Worm (Caenorhabditis elegans): ENCODE data around the gene mon-2.
A peak's percentile ranks its signal among the peaks of the same experiment; 100 is the strongest.

Gene mon-2

ce11 chrIV:12096479-12096878, at the start of gene mon-2:
Gene mon-2, plus strand, starts transcription at chrIV:12096779.
- TF ChIP-seq nhr-12 (tag; optimal IDR thresholded peaks at IDR 0.05) (no peak), ceh-43 (GFP tag; optimal IDR thresholded peaks at IDR 0.05) (no peak), nhr-237 (tag; optimal IDR thresholded peaks at IDR 0.05) (no peak), bed-3 (GFP tag; optimal IDR thresholded peaks at IDR 0.05) (no peak), elt-1 (tag; optimal IDR thresholded peaks at IDR 0.05; ENCODE audit: borderline replicate concordance, insufficient read depth) (no peak), unc-39 (tag; optimal IDR thresholded peaks at IDR 0.05) (no peak), flh-1 (GFP tag; optimal IDR thresholded peaks at IDR 0.05) (no peak), M03D4.4 (tag; optimal IDR thresholded peaks at IDR 0.05) (no peak), hlh-1 (tag; optimal IDR thresholded peaks at IDR 0.05) (no peak), lsy-2 (tag; optimal IDR thresholded peaks at IDR 0.05) (no peak), mab-5 (tag; optimal IDR thresholded peaks at IDR 0.05) (no peak), sem-2 (GFP tag; optimal IDR thresholded peaks at IDR 0.05) (no peak), tbx-8 (GFP tag; optimal IDR thresholded peaks at IDR 0.05) (no peak), lin-13 (tag; optimal IDR thresholded peaks at IDR 0.05) (no peak)

DNA sequence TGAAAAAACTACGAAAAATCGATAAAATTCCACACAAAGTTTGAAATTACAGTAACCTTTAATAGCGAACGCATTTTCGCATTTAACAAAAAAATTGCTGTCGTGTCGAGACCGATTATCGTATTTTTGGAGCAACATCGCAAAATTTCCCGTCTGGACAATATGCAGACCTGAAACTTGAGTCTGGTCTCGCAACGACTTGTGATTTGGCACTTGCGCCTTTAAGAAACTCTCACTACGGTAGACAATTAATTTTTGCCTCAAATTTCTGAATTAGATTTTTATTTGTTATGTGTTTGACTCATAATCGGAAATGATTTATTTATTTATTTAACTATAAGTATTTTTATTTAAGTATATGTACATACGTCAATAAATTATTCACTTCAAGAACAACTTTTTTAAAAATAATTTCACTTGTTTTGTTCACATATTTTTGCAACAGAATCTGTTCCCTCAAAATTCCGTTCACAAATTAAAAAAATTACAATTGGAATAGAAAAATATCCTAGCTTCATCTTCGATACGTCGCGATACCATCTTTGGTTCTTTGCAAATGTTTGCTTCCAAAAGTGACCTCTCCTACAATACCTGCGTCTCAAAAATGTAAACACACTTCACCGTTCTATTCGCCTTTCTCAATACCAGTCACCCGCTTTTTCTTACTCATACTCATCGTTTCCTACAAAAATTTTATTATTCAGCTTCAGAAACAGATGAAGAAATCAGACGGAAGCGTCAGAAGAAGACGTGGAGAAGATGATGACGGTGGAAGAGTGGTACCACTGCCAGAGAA, 48.8 kb upstream of the mon-2 start, which contains the start of gene T12G3.4:
Gene T12G3.4, plus strand, starts transcription at position 705 of the 796 bp plus-strand sequence.
- TF ChIP-seq pha-4 (tag; optimal IDR thresholded peaks at IDR 0.05) (peak; percentile 57), drap-1 (GFP tag; optimal IDR thresholded peaks at IDR 0.05) (no peak)

- TF ChIP-seq lsy-2 (tag; optimal IDR thresholded peaks at IDR 0.05) (peak; percentile 44), zip-8 (tag; optimal IDR thresholded peaks at IDR 0.05) (no peak), elt-1 (tag; optimal IDR thresholded peaks at IDR 0.05; ENCODE audit: borderline replicate concordance, insufficient read depth) (no peak), M03D4.4 (tag; optimal IDR thresholded peaks at IDR 0.05) (peak; percentile 6), nhr-12 (tag; optimal IDR thresholded peaks at IDR 0.05) (no peak), unc-62 (GFP tag; optimal IDR thresholded peaks at IDR 0.05) (no peak)
Measured at ce11 chrIV:12051049-12051792, 45.4 kb upstream of the mon-2 start, which contains the start of the genes bre-5 and spt-5. Gene bre-5, minus strand, starts transcription at chrIV:12051215. Gene spt-5, plus strand, starts transcription at chrIV:12051491.

ce11 chrIV:12052461-12052860, 44.1 kb upstream of the mon-2 start:
- TF ChIP-seq nhr-28 (tag; optimal IDR thresholded peaks at IDR 0.05) (no peak), sptf-1 (tag; optimal IDR thresholded peaks at IDR 0.05) (no peak), lsy-2 (tag; optimal IDR thresholded peaks at IDR 0.05) (no peak), ham-2 (GFP tag; optimal IDR thresholded peaks at IDR 0.05) (no peak), pha-4 (tag; optimal IDR thresholded peaks at IDR 0.05) (no peak), tbx-8 (GFP tag; optimal IDR thresholded peaks at IDR 0.05) (no peak), unc-120 (tag; optimal IDR thresholded peaks at IDR 0.05; ENCODE audit: poor library complexity, severe bottlenecking) (no peak)

DNA sequence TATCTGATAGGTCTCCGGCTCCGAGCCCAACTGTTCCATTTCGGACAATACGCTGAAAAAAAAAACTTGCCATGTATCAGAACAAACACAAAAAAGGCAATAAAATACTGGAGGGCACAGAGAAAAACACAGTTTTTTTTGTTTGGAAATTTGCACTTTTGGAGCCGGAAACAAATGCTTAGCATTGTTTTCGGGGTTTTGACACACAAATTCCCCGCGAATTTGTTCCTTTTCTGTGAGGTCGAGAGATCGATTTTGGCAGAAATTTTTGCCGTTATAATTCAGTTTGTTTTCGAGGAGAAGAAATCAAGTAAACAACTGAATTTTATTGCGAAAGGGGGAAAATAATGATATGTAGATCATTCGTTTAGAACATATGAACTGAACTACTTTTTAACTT, 40.0 kb upstream of the mon-2 start, which contains the start of gene K08E4.2:
Gene K08E4.2, minus strand, starts transcription at position 54 of the 400 bp plus-strand sequence.
- TF ChIP-seq sptf-1 (tag; optimal IDR thresholded peaks at IDR 0.05): no peak
- no peak for TF ChIP-seq tbx-8 (GFP tag; optimal IDR thresholded peaks at IDR 0.05)
- no peak for TF ChIP-seq ceh-39 (tag; optimal IDR thresholded peaks at IDR 0.05)

- peak; percentile 77 for TF ChIP-seq unc-62 (GFP tag; optimal IDR thresholded peaks at IDR 0.05)
- TF ChIP-seq nhr-12 (tag; optimal IDR thresholded peaks at IDR 0.05): no peak
- peak; percentile 30 for TF ChIP-seq hlh-1 (tag; optimal IDR thresholded peaks at IDR 0.05)
- TF ChIP-seq unc-120 (tag; optimal IDR thresholded peaks at IDR 0.05; ENCODE audit: poor library complexity, severe bottlenecking): peak; percentile 18
- no peak for TF ChIP-seq ham-2 (GFP tag; optimal IDR thresholded peaks at IDR 0.05)
Measured at ce11 chrIV:12057508-12057907, 39.1 kb upstream of the mon-2 start, which contains the start of gene K08E4.3. Gene K08E4.3, plus strand, starts transcription at chrIV:12057742.

DNA sequence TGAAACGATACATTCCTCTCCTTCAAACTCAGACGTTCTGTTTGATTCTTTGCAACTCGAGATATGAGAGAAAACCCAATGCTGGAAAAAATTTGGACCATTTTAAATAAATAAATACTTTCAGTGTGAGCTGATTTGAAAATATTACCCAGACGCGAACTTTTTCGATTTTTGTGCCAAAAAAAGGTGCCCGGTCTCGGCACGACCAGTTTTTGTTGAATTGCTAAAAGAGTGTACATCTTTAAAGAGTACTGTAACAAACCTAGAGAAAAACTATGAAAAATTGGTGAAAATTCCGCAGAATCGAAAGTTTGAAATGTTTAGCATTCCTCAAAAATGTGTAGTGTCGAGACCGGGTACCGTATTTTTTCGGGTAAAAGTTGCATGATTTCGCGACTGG, 35.4 kb upstream of the mon-2 start, which contains the start of gene K08E4.8:
Gene K08E4.8, minus strand, starts transcription at position 101 of the 400 bp plus-strand sequence.
- TF ChIP-seq flh-1 (GFP tag; optimal IDR thresholded peaks at IDR 0.05): no peak
- TF ChIP-seq unc-39 (tag; optimal IDR thresholded peaks at IDR 0.05): no peak
- no peak for TF ChIP-seq bed-3 (GFP tag; optimal IDR thresholded peaks at IDR 0.05)
- TF ChIP-seq ceh-83 (GFP tag; optimal IDR thresholded peaks at IDR 0.05): no peak
- no peak for TF ChIP-seq snpc-4 (tag; optimal IDR thresholded peaks at IDR 0.05)
- no peak for TF ChIP-seq nhr-12 (tag; optimal IDR thresholded peaks at IDR 0.05)
- TF ChIP-seq lin-13 (tag; optimal IDR thresholded peaks at IDR 0.05): no peak
- no peak for TF ChIP-seq blmp-1 (tag; optimal IDR thresholded peaks at IDR 0.05)
- TF ChIP-seq sem-2 (GFP tag; optimal IDR thresholded peaks at IDR 0.05): no peak
- no peak for TF ChIP-seq ceh-43 (GFP tag; optimal IDR thresholded peaks at IDR 0.05)
- TF ChIP-seq unc-120 (tag; optimal IDR thresholded peaks at IDR 0.05; ENCODE audit: poor library complexity, severe bottlenecking): no peak
- no peak for TF ChIP-seq hlh-1 (tag; optimal IDR thresholded peaks at IDR 0.05)
- TF ChIP-seq ces-1 (GFP tag; optimal IDR thresholded peaks at IDR 0.05): no peak
- no peak for TF ChIP-seq lsy-2 (tag; optimal IDR thresholded peaks at IDR 0.05)
- no peak for TF ChIP-seq ham-2 (GFP tag; optimal IDR thresholded peaks at IDR 0.05)
- TF ChIP-seq nhr-237 (tag; optimal IDR thresholded peaks at IDR 0.05): no peak
- no peak for TF ChIP-seq mab-5 (tag; optimal IDR thresholded peaks at IDR 0.05)
- TF ChIP-seq ceh-39 (tag; optimal IDR thresholded peaks at IDR 0.05): no peak
- TF ChIP-seq zip-8 (tag; optimal IDR thresholded peaks at IDR 0.05): no peak
